Worm (Caenorhabditis elegans) whole organism, L3 larva: ENCODE data around the gene F56C3.8.

Source experiments
- R02D3.7 ChIP-seq: fragments of 150-350 bp; optimal IDR thresholded peaks from 2 replicates; lab custom pipeline; 2014; ENCODE audit warnings: missing biosample characterization, missing genetic modification characterization
- ZK546.5 ChIP-seq: sonication (generic microtip); optimal IDR thresholded peaks from 2 replicates; lab custom pipeline; 2017; ENCODE audit warnings: missing biosample characterization, missing genetic modification characterization
- aly-2 ChIP-seq: fragments of 150-350 bp; optimal IDR thresholded peaks from 2 replicates; lab custom pipeline; 2014; ENCODE audit warnings: missing biosample characterization, missing genetic modification characterization
- ama-1 ChIP-seq: fragments of 150-350 bp; optimal IDR thresholded peaks from 2 replicates; lab custom pipeline; 2018
- ceh-16 ChIP-seq: sonication (generic microtip); optimal IDR thresholded peaks from 2 replicates; lab custom pipeline; 2017; ENCODE audit warnings: missing biosample characterization, missing genetic modification characterization
- ceh-28 ChIP-seq: fragments of 150-350 bp; optimal IDR thresholded peaks from 2 replicates; lab custom pipeline; 2014; ENCODE audit warnings: missing biosample characterization, missing genetic modification reagents, missing genetic modification characterization
- ceh-82 ChIP-seq: fragments of 150-350 bp; optimal IDR thresholded peaks from 2 replicates; lab custom pipeline; 2014; ENCODE audit warnings: missing biosample characterization, missing genetic modification characterization
- ceh-9 ChIP-seq: sonication (generic microtip); optimal IDR thresholded peaks from 2 replicates; lab custom pipeline; 2018; ENCODE audit warnings: missing biosample characterization, missing genetic modification characterization
- egl-27 ChIP-seq: sonication (generic microtip); optimal IDR thresholded peaks from 4 replicates; lab custom pipeline; 2017; ENCODE audit warnings: missing biosample characterization, missing genetic modification reagents, missing genetic modification characterization
- egl-5 ChIP-seq: fragments of 150-350 bp; optimal IDR thresholded peaks from 2 replicates; lab custom pipeline; 2017; ENCODE audit warnings: missing biosample characterization, missing genetic modification reagents, missing genetic modification characterization, inconsistent platforms
- elt-1 ChIP-seq: fragments of 150-350 bp; optimal IDR thresholded peaks from 2 replicates; lab custom pipeline; 2014; ENCODE audit warnings: missing biosample characterization, missing genetic modification characterization
- elt-2 ChIP-seq: sonication (generic microtip); optimal IDR thresholded peaks from 2 replicates; lab custom pipeline; 2016; ENCODE audit warnings: missing genetic modification reagents, mild to moderate bottlenecking, missing genetic modification characterization, missing compliant biosample characterization
- elt-3 ChIP-seq, 3 experiments: fragments of 150-350 bp in 1 of 3; sonication (generic microtip) in 2 of 3; optimal IDR thresholded peaks; 2 replicates in 2 of 3; 4 replicates in 1 of 3; lab custom pipeline; 2014 to 2017; ENCODE audit warnings: missing biosample characterization in 3 of 3, missing genetic modification characterization in 3 of 3
- fkh-10 ChIP-seq: sonication (generic microtip); optimal IDR thresholded peaks from 2 replicates; lab custom pipeline; 2017; ENCODE audit warnings: missing biosample characterization, missing genetic modification reagents, missing genetic modification characterization
- fkh-2 ChIP-seq: fragments of 150-350 bp; optimal IDR thresholded peaks from 2 replicates; lab custom pipeline; 2014; ENCODE audit warnings: missing biosample characterization, missing genetic modification reagents, missing genetic modification characterization
- fos-1 ChIP-seq: fragments of 150-350 bp; optimal IDR thresholded peaks from 2 replicates; lab custom pipeline; 2014; ENCODE audit warnings: missing biosample characterization, missing genetic modification characterization
- hmg-11 ChIP-seq: sonication (generic microtip); optimal IDR thresholded peaks from 2 replicates; lab custom pipeline; 2016; ENCODE audit warnings: missing genetic modification characterization, missing compliant biosample characterization
- lin-15B ChIP-seq: fragments of 150-350 bp; optimal IDR thresholded peaks from 2 replicates; lab custom pipeline; 2014; ENCODE audit warnings: missing biosample characterization, missing genetic modification characterization
- lsy-12 ChIP-seq: sonication (generic microtip); optimal IDR thresholded peaks from 2 replicates; lab custom pipeline; 2016; ENCODE audit warnings: mild to moderate bottlenecking, missing genetic modification characterization, missing compliant biosample characterization
- mdl-1 ChIP-seq: fragments of 150-350 bp; optimal IDR thresholded peaks from 2 replicates; lab custom pipeline; 2014; ENCODE audit warnings: missing biosample characterization, missing genetic modification characterization
- mml-1 ChIP-seq: fragments of 150-350 bp; sonication (generic microtip); optimal IDR thresholded peaks from 3 replicates; lab custom pipeline; 2014; ENCODE audit warnings: missing biosample characterization, missing genetic modification characterization
- nfya-1 ChIP-seq: sonication (generic microtip); optimal IDR thresholded peaks from 2 replicates; lab custom pipeline; 2017; ENCODE audit warnings: missing genetic modification characterization, mild to moderate bottlenecking, missing compliant biosample characterization, antibody characterized with exemption, moderate library complexity; ENCODE audit not compliant: insufficient read depth
- nhr-11 ChIP-seq: fragments of 150-350 bp; optimal IDR thresholded peaks from 2 replicates; lab custom pipeline; 2014; ENCODE audit warnings: missing biosample characterization, missing genetic modification characterization
- nhr-12 ChIP-seq: fragments of 150-350 bp; optimal IDR thresholded peaks from 2 replicates; lab custom pipeline; 2014; ENCODE audit warnings: missing biosample characterization, missing genetic modification characterization
- nhr-23 ChIP-seq: fragments of 150-350 bp; optimal IDR thresholded peaks from 2 replicates; lab custom pipeline; 2014; ENCODE audit warnings: missing biosample characterization, missing genetic modification reagents, missing genetic modification characterization
- nhr-237 ChIP-seq: fragments of 150-350 bp; optimal IDR thresholded peaks from 2 replicates; lab custom pipeline; 2014; ENCODE audit warnings: missing biosample characterization, missing genetic modification characterization
- nhr-25 ChIP-seq: sonication (generic microtip); optimal IDR thresholded peaks from 2 replicates; lab custom pipeline; 2017; ENCODE audit warnings: missing biosample characterization, missing genetic modification characterization
- nhr-28 ChIP-seq: fragments of 150-350 bp; optimal IDR thresholded peaks from 2 replicates; lab custom pipeline; 2014; ENCODE audit warnings: missing biosample characterization, missing genetic modification characterization
- nhr-43 ChIP-seq: sonication (generic microtip); optimal IDR thresholded peaks from 2 replicates; lab custom pipeline; 2016; ENCODE audit warnings: mild to moderate bottlenecking, missing genetic modification characterization, missing compliant biosample characterization; ENCODE audit not compliant: poor library complexity, severe bottlenecking
- nhr-67 ChIP-seq: fragments of 150-350 bp; optimal IDR thresholded peaks from 2 replicates; lab custom pipeline; 2014; ENCODE audit warnings: missing biosample characterization, missing genetic modification characterization
- nhr-77 ChIP-seq: fragments of 150-350 bp; optimal IDR thresholded peaks from 2 replicates; lab custom pipeline; 2014; ENCODE audit warnings: missing biosample characterization, missing genetic modification characterization
- pha-4 ChIP-seq: fragments of 150-350 bp; optimal IDR thresholded peaks from 2 replicates; lab custom pipeline; 2014; ENCODE audit warnings: missing biosample characterization, missing genetic modification reagents, missing genetic modification characterization
- pqm-1 ChIP-seq: fragments of 150-350 bp; optimal IDR thresholded peaks from 2 replicates; lab custom pipeline; 2017; ENCODE audit warnings: missing biosample characterization, missing genetic modification characterization, inconsistent platforms
- sea-2 ChIP-seq: fragments of 150-350 bp; sonication (generic microtip); optimal IDR thresholded peaks from 4 replicates; lab custom pipeline; 2014; ENCODE audit warnings: missing biosample characterization, missing genetic modification reagents, missing genetic modification characterization
- skn-1 ChIP-seq: fragments of 150-350 bp; optimal IDR thresholded peaks from 2 replicates; lab custom pipeline; 2014; ENCODE audit warnings: missing biosample characterization, missing genetic modification characterization
- snpc-4 ChIP-seq: fragments of 150-350 bp; optimal IDR thresholded peaks from 2 replicates; lab custom pipeline; 2014; ENCODE audit warnings: missing biosample characterization, missing genetic modification characterization
- tbx-2 ChIP-seq: sonication (generic microtip); optimal IDR thresholded peaks from 2 replicates; lab custom pipeline; 2016; ENCODE audit warnings: mild to moderate bottlenecking, missing genetic modification characterization, missing compliant biosample characterization
- unc-39 ChIP-seq: sonication (generic microtip); optimal IDR thresholded peaks from 4 replicates; lab custom pipeline; 2017; ENCODE audit warnings: missing biosample characterization, missing genetic modification characterization
- unc-62 ChIP-seq: fragments of 150-350 bp; sonication (generic microtip); optimal IDR thresholded peaks from 4 replicates; lab custom pipeline; 2014; ENCODE audit warnings: missing biosample characterization, missing genetic modification reagents, missing genetic modification characterization
- zag-1 ChIP-seq: fragments of 150-350 bp; optimal IDR thresholded peaks from 2 replicates; lab custom pipeline; 2014; ENCODE audit warnings: missing biosample characterization, missing genetic modification characterization
- ztf-11 ChIP-seq: fragments of 150-350 bp; optimal IDR thresholded peaks from 2 replicates; lab custom pipeline; 2014; ENCODE audit warnings: missing biosample characterization, missing genetic modification characterization
- ztf-4 ChIP-seq: fragments of 150-350 bp; optimal IDR thresholded peaks from 2 replicates; lab custom pipeline; 2014; ENCODE audit warnings: missing biosample characterization, missing genetic modification characterization

The F56C3.8 gene

ce11 chrX:1389382-1389983, 5.0 kb upstream of the F56C3.8 start (continued):
- peak; percentile 79 for TF ChIP-seq nhr-25
- peak; percentile 97 for TF ChIP-seq tbx-2 (tag; lab: Kevin White, UChicago)
- no peak for TF ChIP-seq ama-1 (lab: Kevin White, UChicago)
- peak; percentile 74 for TF ChIP-seq fos-1 (tag; lab: Kevin White, UChicago)
- no peak for TF ChIP-seq nhr-12 (tag; lab: Kevin White, UChicago)

ce11 chrX:1386893-1387367, 2.5 kb upstream of the F56C3.8 start, which contains the start of gene F56C3.1:
Gene F56C3.1 (plus strand): TSS chrX:1387317.
- no peak for TF ChIP-seq snpc-4 (tag; lab: Kevin White, UChicago)
- TF ChIP-seq elt-2 (tag; lab: Kevin White, UChicago): peak; percentile 6

- no peak for TF ChIP-seq egl-5
- TF ChIP-seq pqm-1 (tag; lab: Kevin White, UChicago): no peak
- no peak for TF ChIP-seq ceh-16
- no peak for TF ChIP-seq unc-39 (tag; lab: Kevin White, UChicago)
- no peak for TF ChIP-seq ztf-4 (tag; lab: Kevin White, UChicago)
- no peak for TF ChIP-seq aly-2 (tag; lab: Kevin White, UChicago)
- TF ChIP-seq nhr-67 (tag; lab: Kevin White, UChicago): no peak
- TF ChIP-seq fkh-10 (GFP tag; lab: Kevin White, UChicago): no peak
- no peak for TF ChIP-seq R02D3.7 (tag; lab: Kevin White, UChicago)
- no peak for TF ChIP-seq skn-1 (tag; lab: Kevin White, UChicago)
- TF ChIP-seq fos-1 (tag; lab: Kevin White, UChicago): no peak
These were observed 892 bp downstream of the F56C3.8 start for ce11 chrX:1383546-1383945.

- TF ChIP-seq pha-4 (no peak), aly-2 (tag; lab: Kevin White, UChicago) (no peak), fkh-2 (no peak), sea-2 (no peak), nhr-12 (tag; lab: Kevin White, UChicago) (no peak), nhr-43 (tag; lab: Kevin White, UChicago) (no peak), tbx-2 (tag; lab: Kevin White, UChicago) (no peak), lin-15B (tag; lab: Kevin White, UChicago) (no peak), unc-62 (no peak), fos-1 (tag; lab: Kevin White, UChicago) (no peak), snpc-4 (tag; lab: Kevin White, UChicago) (no peak), mdl-1 (no peak), nhr-67 (tag; lab: Kevin White, UChicago) (no peak), ceh-9 (tag; lab: Kevin White, UChicago) (no peak), nfya-1 (tag; lab: Kevin White, UChicago) (no peak), elt-3 (tag; optimal IDR thresholded peaks at IDR 0.05; lab: Kevin White, UChicago) (no peak), mml-1 (no peak)
These were observed 2.9 kb downstream of the F56C3.8 start, which contains the start of gene F56C3.10 for ce11 chrX:1381565-1381964. Gene F56C3.10 (minus strand): TSS chrX:1381665.

- TF ChIP-seq nhr-25: peak; percentile 53
- TF ChIP-seq ceh-28 (tag; lab: Kevin White, UChicago): peak; percentile 29
- TF ChIP-seq egl-27 (tag; lab: Kevin White, UChicago): no peak
- TF ChIP-seq nhr-28 (tag; lab: Kevin White, UChicago): no peak
- TF ChIP-seq skn-1 (tag; lab: Kevin White, UChicago): no peak
- TF ChIP-seq ceh-9 (tag; lab: Kevin White, UChicago): no peak
- TF ChIP-seq nhr-77 (tag; lab: Kevin White, UChicago): peak; percentile 16
- peak; percentile 76 for TF ChIP-seq nhr-43 (tag; lab: Kevin White, UChicago)
- no peak for TF ChIP-seq unc-39 (tag; lab: Kevin White, UChicago)
- TF ChIP-seq elt-1 (tag; lab: Kevin White, UChicago): no peak
- TF ChIP-seq pha-4: peak; percentile 53
- no peak for TF ChIP-seq ztf-11 (tag; lab: Kevin White, UChicago)
- TF ChIP-seq mdl-1: no peak
- peak; percentile 2 for TF ChIP-seq lsy-12 (tag; lab: Kevin White, UChicago)
- TF ChIP-seq nhr-237 (tag; lab: Kevin White, UChicago): no peak
- TF ChIP-seq aly-2 (tag; lab: Kevin White, UChicago): no peak
- TF ChIP-seq ceh-16: no peak
- peak; percentile 34 for TF ChIP-seq nfya-1 (tag; lab: Kevin White, UChicago)
- TF ChIP-seq nhr-11 (tag; lab: Kevin White, UChicago): no peak
- TF ChIP-seq fkh-2: no peak
- peak; percentile 48 for TF ChIP-seq egl-5
- TF ChIP-seq fkh-10 (GFP tag; lab: Kevin White, UChicago): no peak
- TF ChIP-seq ama-1 (lab: Kevin White, UChicago): no peak
- TF ChIP-seq ceh-82: no peak
- no peak for TF ChIP-seq zag-1 (tag; lab: Kevin White, UChicago)
- TF ChIP-seq sea-2: no peak
- TF ChIP-seq R02D3.7 (tag; lab: Kevin White, UChicago): no peak
- TF ChIP-seq ZK546.5 (tag; lab: Kevin White, UChicago): no peak
- peak; percentile 90 for TF ChIP-seq hmg-11
- peak; percentile 47 for TF ChIP-seq nhr-23 (tag; lab: Kevin White, UChicago)
These were observed 5.0 kb downstream of the F56C3.8 start for ce11 chrX:1379391-1379790.
